Worm (Caenorhabditis elegans) whole organism, L2 larva: ENCODE data around the gene B0432.11.

Experiments
- alr-1 ChIP-seq: fragments of 150-350 bp; optimal IDR thresholded peaks from 2 replicates; lab custom pipeline; 2014; ENCODE audit warnings: missing biosample characterization, missing genetic modification characterization
- aly-2 ChIP-seq: fragments of 150-350 bp; optimal IDR thresholded peaks from 2 replicates; lab custom pipeline; 2014; ENCODE audit warnings: missing biosample characterization, missing genetic modification characterization
- blmp-1 ChIP-seq: sonication (generic microtip); optimal IDR thresholded peaks from 2 replicates; lab custom pipeline; 2017; ENCODE audit warnings: missing genetic modification characterization, mild to moderate bottlenecking, missing compliant biosample characterization, antibody characterized with exemption, moderate library complexity; ENCODE audit not compliant: insufficient read depth
- ceh-82 ChIP-seq: fragments of 150-350 bp; optimal IDR thresholded peaks from 2 replicates; lab custom pipeline; 2014; ENCODE audit warnings: missing biosample characterization, missing genetic modification characterization
- elt-3 ChIP-seq: sonication (generic microtip); optimal IDR thresholded peaks from 2 replicates; lab custom pipeline; 2017; ENCODE audit warnings: missing biosample characterization, missing genetic modification characterization
- fos-1 ChIP-seq: fragments of 150-350 bp; optimal IDR thresholded peaks from 2 replicates; lab custom pipeline; 2014; ENCODE audit warnings: missing biosample characterization, missing genetic modification characterization
- lin-13 ChIP-seq: fragments of 150-350 bp; optimal IDR thresholded peaks from 2 replicates; lab custom pipeline; 2014; ENCODE audit warnings: missing biosample characterization, missing genetic modification reagents, missing genetic modification characterization
- lin-39 ChIP-seq: fragments of 150-350 bp; optimal IDR thresholded peaks from 2 replicates; lab custom pipeline; 2014; ENCODE audit warnings: missing biosample characterization, missing genetic modification reagents, missing genetic modification characterization
- lsy-2 ChIP-seq, 2 experiments: fragments of 150-350 bp in 1 of 2; sonication (generic microtip) in 1 of 2; optimal IDR thresholded peaks; 2 replicates each; lab custom pipeline; 2014 to 2017; ENCODE audit warnings: missing biosample characterization in 2 of 2, missing genetic modification characterization in 2 of 2
- mab-5 ChIP-seq: fragments of 150-350 bp; optimal IDR thresholded peaks from 2 replicates; lab custom pipeline; 2014; ENCODE audit warnings: missing biosample characterization, missing genetic modification characterization
- mdl-1 ChIP-seq, 2 experiments: fragments of 150-350 bp in 1 of 2; sonication (generic microtip) in 1 of 2; optimal IDR thresholded peaks; 2 replicates each; lab custom pipeline; 2017; ENCODE audit warnings: missing biosample characterization in 2 of 2, missing genetic modification characterization in 2 of 2
- nhr-11 ChIP-seq: fragments of 150-350 bp; optimal IDR thresholded peaks from 2 replicates; lab custom pipeline; 2014; ENCODE audit warnings: missing biosample characterization, missing genetic modification characterization
- unc-55 ChIP-seq: fragments of 150-350 bp; sonication (generic microtip); optimal IDR thresholded peaks from 3 replicates; lab custom pipeline; 2014; ENCODE audit warnings: missing biosample characterization, missing genetic modification reagents, missing genetic modification characterization

DNA sequence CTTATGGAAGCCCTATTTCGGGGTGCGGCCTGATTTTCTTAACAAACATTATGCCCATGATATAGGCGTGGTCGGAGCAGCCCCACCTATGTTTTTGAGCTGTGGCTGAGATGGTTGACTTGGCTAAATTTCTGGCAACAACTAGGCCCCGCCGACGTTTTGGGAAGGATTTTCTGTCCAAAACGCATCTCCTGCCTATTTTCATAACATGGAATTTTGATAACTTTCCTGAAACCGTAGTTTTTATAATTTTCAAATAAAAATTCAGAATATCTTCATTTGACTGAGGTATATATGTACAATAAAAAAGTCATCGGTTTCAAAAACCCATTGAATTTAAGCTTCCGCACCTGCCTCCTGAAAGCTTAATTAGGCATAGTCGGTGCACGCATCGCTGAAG is 26.7 kb upstream of the B0432.11 start:
- no peak for TF ChIP-seq fos-1 (tag; lab: Kevin White, UChicago)
- no peak for TF ChIP-seq mab-5 (tag; lab: Kevin White, UChicago)
- TF ChIP-seq nhr-11 (tag; lab: Kevin White, UChicago): no peak
- TF ChIP-seq unc-55 (GFP tag; lab: Kevin White, UChicago): no peak
- TF ChIP-seq lsy-2 (tag; optimal IDR thresholded peaks at IDR 0.05; lab: Kevin White, UChicago): no peak
- no peak for TF ChIP-seq aly-2
- no peak for TF ChIP-seq lin-39
- no peak for TF ChIP-seq alr-1
- TF ChIP-seq elt-3: no peak
- no peak for TF ChIP-seq mdl-1 (tag; optimal IDR thresholded peaks at IDR 0.05; lab: Kevin White, UChicago)
- TF ChIP-seq lin-13: no peak
- TF ChIP-seq ceh-82 (tag; lab: Kevin White, UChicago): no peak
- no peak for TF ChIP-seq blmp-1
